Fruit fly (Drosophila melanogaster) whole organism, adult: ENCODE measurements around the gene CG3348.

ENCODE experiments used
- CG5204 ChIP-seq: fragments of 200-800 bp; sonication (Bioruptor generic); optimal IDR thresholded peaks from 2 replicates; lab custom pipeline; 2016; ENCODE audit warnings: missing biosample characterization, missing genetic modification characterization
- CG7101 ChIP-seq: fragments of 200-800 bp; sonication (Bioruptor generic); optimal IDR thresholded peaks from 2 replicates; lab custom pipeline; 2018; ENCODE audit warnings: missing biosample characterization, mild to moderate bottlenecking, missing genetic modification characterization, moderate library complexity
- Mnt ChIP-seq: fragments of 200-800 bp; sonication (Bioruptor generic); optimal IDR thresholded peaks from 2 replicates; lab custom pipeline; 2016; ENCODE audit warnings: missing biosample characterization, mild to moderate bottlenecking, missing genetic modification characterization
- ovo ChIP-seq: fragments of 200-800 bp; sonication (Bioruptor generic); optimal IDR thresholded peaks from 2 replicates; lab custom pipeline; 2016; ENCODE audit warnings: missing biosample characterization, missing genetic modification characterization

dm6 chr3R:27274533-27275447 is 17.2 kb downstream of the CG3348 start, which contains the start of gene CG5938:
- no peak for TF ChIP-seq CG5204
- peak; percentile 22 for TF ChIP-seq CG7101 (tag; lab: Kevin White, UChicago)
- peak; percentile 20 for TF ChIP-seq ovo
- peak; percentile 40 for TF ChIP-seq Mnt (GFP tag; lab: Kevin White, UChicago)
